Worm (Caenorhabditis elegans) whole organism, young adult: Measurements from ENCODE around the gene brap-2.

Experiments
- C17E4.6 ChIP-seq: fragments of 200-800 bp; sonication (Bioruptor generic); IDR thresholded peaks from 2 replicates; pipeline ENCODE4 v1.3.6; 2022; ENCODE audit warnings: missing genetic modification reagents, missing genetic modification characterization, missing compliant biosample characterization
- D2030.7 ChIP-seq: fragments of 200-800 bp; sonication (Bioruptor generic); IDR thresholded peaks from 2 replicates; pipeline ENCODE4 v1.3.6; 2022; ENCODE audit warnings: missing genetic modification reagents, missing genetic modification characterization, missing compliant biosample characterization
- F10E7.11 ChIP-seq: sonication (generic microtip); optimal IDR thresholded peaks from 2 replicates; lab custom pipeline; 2017; ENCODE audit warnings: mild to moderate bottlenecking, missing genetic modification characterization, moderate library complexity, missing compliant biosample characterization
- F55B11.4 ChIP-seq: sonication (generic microtip); optimal IDR thresholded peaks from 2 replicates; lab custom pipeline; 2016; ENCODE audit warnings: missing compliant biosample characterization, missing genetic modification characterization, borderline replicate concordance; ENCODE audit not compliant: insufficient read depth
- F57A8.1 ChIP-seq: fragments of 200-800 bp; sonication (Bioruptor generic); optimal IDR thresholded peaks from 2 replicates; lab custom pipeline; 2018; ENCODE audit warnings: mild to moderate bottlenecking, missing genetic modification characterization, moderate library complexity, missing compliant biosample characterization
- K11D2.4 ChIP-seq: fragments of 200-800 bp; sonication (Bioruptor generic); IDR thresholded peaks from 2 replicates; pipeline ENCODE4 v1.3.6; 2022; ENCODE audit warnings: missing genetic modification reagents, missing genetic modification characterization, missing compliant biosample characterization
- T26A5.8 ChIP-seq: sonication (generic microtip); optimal IDR thresholded peaks from 2 replicates; lab custom pipeline; 2016; ENCODE audit warnings: missing genetic modification characterization, missing compliant biosample characterization
- Y67H2A.10 ChIP-seq: fragments of 200-800 bp; sonication (Bioruptor generic); conservative IDR thresholded peaks from 2 replicates; pipeline ENCODE4 v1.3.6; 2022; ENCODE audit warnings: missing genetic modification reagents, missing genetic modification characterization, missing compliant biosample characterization
- Y95B8A.8 ChIP-seq: fragments of 200-800 bp; sonication (Bioruptor generic); IDR thresholded peaks from 2 replicates; pipeline ENCODE4 v1.3.6; 2022; ENCODE audit warnings: missing genetic modification reagents, missing genetic modification characterization, missing compliant biosample characterization
- ZK185.1 ChIP-seq: sonication (generic microtip); optimal IDR thresholded peaks from 2 replicates; lab custom pipeline; 2016; ENCODE audit warnings: mild to moderate bottlenecking, missing genetic modification characterization, missing compliant biosample characterization; ENCODE audit not compliant: poor library complexity, severe bottlenecking
- akir-1 ChIP-seq: fragments of 200-800 bp; sonication (Bioruptor generic); optimal IDR thresholded peaks from 2 replicates; lab custom pipeline; 2018; ENCODE audit warnings: mild to moderate bottlenecking, missing genetic modification characterization, moderate library complexity, missing compliant biosample characterization
- ama-1 ChIP-seq, 3 experiments: fragments of 150-350 bp in 1 of 3; sonication (generic microtip) in 2 of 3; optimal IDR thresholded peaks; 2 replicates each; lab custom pipeline; 2014 to 2018; ENCODE audit warnings: missing biosample characterization in 2 of 3, missing genetic modification characterization in 2 of 3, missing genetic modification reagents in 2 of 3
- aptf-2 ChIP-seq: fragments of 200-800 bp; sonication (Bioruptor generic); conservative IDR thresholded peaks from 2 replicates; pipeline ENCODE4 v1.3.6; 2022; ENCODE audit warnings: missing genetic modification reagents, missing genetic modification characterization, missing compliant biosample characterization
- attf-5 ChIP-seq: fragments of 200-800 bp; sonication (Bioruptor generic); optimal IDR thresholded peaks from 2 replicates; lab custom pipeline; 2018; ENCODE audit warnings: mild to moderate bottlenecking, missing genetic modification characterization, missing compliant biosample characterization
- attf-6 ChIP-seq: fragments of 200-800 bp; sonication (Bioruptor generic); IDR thresholded peaks from 2 replicates; pipeline ENCODE4 v1.3.6; 2022; ENCODE audit warnings: missing genetic modification reagents, missing genetic modification characterization, missing compliant biosample characterization
- ccch-3 ChIP-seq: fragments of 200-800 bp; sonication (Bioruptor generic); optimal IDR thresholded peaks from 2 replicates; lab custom pipeline; 2018; ENCODE audit warnings: mild to moderate bottlenecking, missing genetic modification characterization, missing compliant biosample characterization
- ceh-27 ChIP-seq: fragments of 200-800 bp; sonication (Bioruptor generic); optimal IDR thresholded peaks from 2 replicates; lab custom pipeline; 2018; ENCODE audit warnings: mild to moderate bottlenecking, missing genetic modification characterization, moderate library complexity, missing compliant biosample characterization
- ceh-91 ChIP-seq: fragments of 200-800 bp; sonication (Bioruptor generic); IDR thresholded peaks from 2 replicates; pipeline ENCODE4 v1.3.6; 2022; ENCODE audit warnings: missing genetic modification reagents, missing genetic modification characterization, missing compliant biosample characterization
- dpff-1 ChIP-seq: sonication (generic microtip); optimal IDR thresholded peaks from 2 replicates; lab custom pipeline; 2017; ENCODE audit warnings: mild to moderate bottlenecking, missing genetic modification characterization, missing compliant biosample characterization
- efl-1 ChIP-seq: fragments of 150-350 bp; optimal IDR thresholded peaks from 2 replicates; lab custom pipeline; 2014; ENCODE audit warnings: missing biosample characterization, missing genetic modification reagents, missing genetic modification characterization
- hlh-26 ChIP-seq: fragments of 200-800 bp; sonication (Bioruptor generic); conservative IDR thresholded peaks from 2 replicates; pipeline ENCODE4 v1.3.6; 2022; ENCODE audit warnings: missing genetic modification reagents, missing genetic modification characterization, missing compliant biosample characterization
- hrde-1 ChIP-seq: sonication (generic microtip); optimal IDR thresholded peaks from 2 replicates; lab custom pipeline; 2016; ENCODE audit warnings: missing genetic modification characterization, mild to moderate bottlenecking, missing compliant biosample characterization, moderate library complexity, missing genotype, missing genetic modification reagents, borderline replicate concordance
- lag-1 ChIP-seq: fragments of 200-800 bp; sonication (Bioruptor generic); IDR thresholded peaks from 2 replicates; pipeline ENCODE4 v1.3.6; 2022; ENCODE audit warnings: missing genetic modification reagents, missing genetic modification characterization, missing compliant biosample characterization
- let-607 ChIP-seq, 2 experiments: fragments of 200-800 bp in 1 of 2; sonication (Bioruptor generic) in 1 of 2; sonication (generic microtip) in 1 of 2; optimal IDR thresholded peaks; 2 replicates each; lab custom pipeline; 2016 to 2018; ENCODE audit warnings: mild to moderate bottlenecking in 2 of 2, missing compliant biosample characterization in 2 of 2, missing genetic modification characterization in 2 of 2, moderate library complexity in 2 of 2, missing genotype in 1 of 2
- lin-26 ChIP-seq: fragments of 200-800 bp; sonication (Bioruptor generic); IDR thresholded peaks from 2 replicates; pipeline ENCODE4 v1.3.6; 2022; ENCODE audit warnings: missing genetic modification reagents, missing genetic modification characterization, missing compliant biosample characterization
- lin-40 ChIP-seq: sonication (generic microtip); optimal IDR thresholded peaks from 2 replicates; lab custom pipeline; 2016; ENCODE audit warnings: missing genetic modification characterization, mild to moderate bottlenecking, missing compliant biosample characterization, missing genotype, missing genetic modification reagents
- madf-3 ChIP-seq: fragments of 200-800 bp; sonication (Bioruptor generic); IDR thresholded peaks from 2 replicates; pipeline ENCODE4 v1.3.6; 2022; ENCODE audit warnings: missing genetic modification reagents, missing genetic modification characterization, missing compliant biosample characterization
- madf-8 ChIP-seq: fragments of 200-800 bp; sonication (Bioruptor generic); conservative IDR thresholded peaks from 2 replicates; pipeline ENCODE4 v1.3.6; 2022; ENCODE audit warnings: missing genetic modification reagents, missing genetic modification characterization, missing compliant biosample characterization
- nfya-1 ChIP-seq: sonication (generic microtip); optimal IDR thresholded peaks from 2 replicates; lab custom pipeline; 2017; ENCODE audit warnings: antibody characterized with exemption, missing compliant biosample characterization, missing genetic modification characterization, borderline replicate concordance; ENCODE audit not compliant: insufficient read depth
- nhr-120 ChIP-seq: fragments of 200-800 bp; sonication (Bioruptor generic); IDR thresholded peaks from 2 replicates; pipeline ENCODE4 v1.3.6; 2022; ENCODE audit warnings: missing genetic modification characterization, missing compliant biosample characterization
- nhr-80 ChIP-seq: sonication (generic microtip); optimal IDR thresholded peaks from 2 replicates; lab custom pipeline; 2016; ENCODE audit warnings: missing genetic modification characterization, missing compliant biosample characterization
- rcor-1 ChIP-seq: fragments of 200-800 bp; sonication (Bioruptor generic); IDR thresholded peaks from 2 replicates; pipeline ENCODE4 v1.3.6; 2022; ENCODE audit warnings: missing genetic modification reagents, missing genetic modification characterization, missing compliant biosample characterization
- rpc-1 ChIP-seq, 2 experiments: fragments of 150-350 bp in 1 of 2; sonication (generic microtip) in 1 of 2; optimal IDR thresholded peaks; 2 replicates each; lab custom pipeline; 2014 to 2018; ENCODE audit warnings: missing biosample characterization in 1 of 2, missing genetic modification characterization in 1 of 2, missing genetic modification reagents in 1 of 2, missing genotype in 1 of 2
- sdz-38 ChIP-seq: sonication (generic microtip); optimal IDR thresholded peaks from 2 replicates; lab custom pipeline; 2016; ENCODE audit warnings: missing genotype, missing genetic modification characterization, missing compliant biosample characterization
- sea-2 ChIP-seq: fragments of 200-800 bp; sonication (Bioruptor generic); IDR thresholded peaks from 2 replicates; pipeline ENCODE4 v1.3.6; 2022; ENCODE audit warnings: missing genetic modification characterization, missing compliant biosample characterization
- snpc-1.1 ChIP-seq: sonication (generic microtip); optimal IDR thresholded peaks from 2 replicates; lab custom pipeline; 2017; ENCODE audit warnings: missing genetic modification characterization, mild to moderate bottlenecking, missing compliant biosample characterization, antibody characterized with exemption, moderate library complexity, missing genotype, missing genetic modification reagents; ENCODE audit not compliant: insufficient read depth
- snpc-3.4 ChIP-seq: sonication (generic microtip); optimal IDR thresholded peaks from 2 replicates; lab custom pipeline; 2017; ENCODE audit warnings: missing genetic modification characterization, mild to moderate bottlenecking, missing compliant biosample characterization, antibody characterized with exemption, moderate library complexity, missing genotype, missing genetic modification reagents
- tbp1 ChIP-seq: fragments of 200-800 bp; sonication (Bioruptor generic); optimal IDR thresholded peaks from 2 replicates; lab custom pipeline; 2018; ENCODE audit warnings: mild to moderate bottlenecking, missing genetic modification characterization, missing compliant biosample characterization
- tbx-9 ChIP-seq: sonication (generic microtip); optimal IDR thresholded peaks from 2 replicates; lab custom pipeline; 2016; ENCODE audit warnings: borderline replicate concordance, missing genetic modification characterization, inconsistent platforms, missing compliant biosample characterization
- unc-130 ChIP-seq: sonication (generic microtip); optimal IDR thresholded peaks from 2 replicates; lab custom pipeline; 2016; ENCODE audit warnings: missing genetic modification reagents, missing genetic modification characterization, missing compliant biosample characterization
- ztf-26 ChIP-seq: sonication (generic microtip); optimal IDR thresholded peaks from 2 replicates; lab custom pipeline; 2017; ENCODE audit warnings: missing genetic modification characterization, missing compliant biosample characterization
- ztf-28 ChIP-seq: fragments of 200-800 bp; sonication (Bioruptor generic); IDR thresholded peaks from 2 replicates; pipeline ENCODE4 v1.3.6; 2022; ENCODE audit warnings: missing genetic modification reagents, missing genetic modification characterization, missing compliant biosample characterization

Gene brap-2

DNA sequence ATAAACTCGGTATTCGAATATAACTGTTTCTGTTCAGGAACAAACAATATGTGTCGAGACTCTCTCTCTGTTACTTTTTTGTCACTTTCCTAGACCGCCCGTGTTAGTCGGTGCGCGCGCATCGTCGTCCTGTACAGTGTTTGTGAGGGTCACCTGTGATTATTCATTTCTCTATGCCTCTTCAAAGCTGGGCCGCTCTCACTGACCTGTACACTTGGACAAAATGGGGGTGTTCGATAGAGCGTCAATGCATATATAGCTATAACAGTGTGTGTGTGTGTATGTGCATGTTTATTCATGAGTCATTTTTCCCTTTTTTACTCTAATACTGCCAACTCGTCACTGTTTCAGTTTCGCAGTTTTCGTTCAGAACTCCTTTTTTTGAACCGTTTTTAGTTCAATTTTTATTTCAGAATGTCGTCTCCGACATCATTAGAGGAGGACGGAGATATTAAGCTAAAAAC, 13.3 kb downstream of the brap-2 start, which contains the start of gene pkc-3 (continued):
- TF ChIP-seq attf-6 (peak; percentile 45; the same call in 1 of the 2 replicates), snpc-3.4 (peak; percentile 80), snpc-1.1 (no peak), tbx-9 (tag; lab: Kevin White, UChicago) (no peak), F10E7.11 (tag; lab: Kevin White, UChicago) (no peak), K11D2.4 (GFP tag; lab: Robert Waterston, UW) (no peak), madf-3 (GFP tag; lab: Robert Waterston, UW) (peak; percentile 72), ceh-27 (GFP tag; lab: Kevin White, UChicago) (peak; percentile 65), ztf-28 (GFP tag; lab: Robert Waterston, UW) (no peak), rpc-1 (optimal IDR thresholded peaks at IDR 0.05; lab: Kevin White, UChicago) (no peak), rpc-1 (tag; optimal IDR thresholded peaks at IDR 0.05; lab: Kevin White, UChicago) (no peak), madf-8 (GFP tag; lab: Robert Waterston, UW) (no peak), tbp1 (GFP tag; lab: Kevin White, UChicago) (peak; percentile 60), akir-1 (GFP tag; lab: Kevin White, UChicago) (no peak)

DNA sequence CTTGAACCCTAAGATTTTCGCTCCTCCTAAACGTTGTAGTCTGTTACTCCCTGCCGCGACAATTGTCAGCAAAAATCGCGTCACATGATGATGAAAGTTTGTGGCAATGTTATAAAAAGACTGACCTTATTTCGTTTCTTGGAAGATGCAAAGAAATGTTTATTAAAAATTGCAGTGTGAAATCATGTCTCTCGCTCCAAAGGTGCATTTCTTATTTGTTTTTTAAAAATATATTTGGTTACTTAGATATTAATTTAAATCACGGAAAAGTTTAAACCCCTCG, 14.8 kb downstream of the brap-2 start:
- TF ChIP-seq lin-26 (GFP tag; lab: Robert Waterston, UW) (0 out of 2 replicates have a peak, but pooled peaks have one; percentile 29), nhr-80 (peak; percentile 16), let-607 (tag; optimal IDR thresholded peaks at IDR 0.05; lab: Kevin White, UChicago) (peak in 1 of 2 experiments; percentile 5), unc-130 (GFP tag; lab: Kevin White, UChicago) (no peak), ceh-91 (GFP tag; lab: Robert Waterston, UW) (no peak)

DNA sequence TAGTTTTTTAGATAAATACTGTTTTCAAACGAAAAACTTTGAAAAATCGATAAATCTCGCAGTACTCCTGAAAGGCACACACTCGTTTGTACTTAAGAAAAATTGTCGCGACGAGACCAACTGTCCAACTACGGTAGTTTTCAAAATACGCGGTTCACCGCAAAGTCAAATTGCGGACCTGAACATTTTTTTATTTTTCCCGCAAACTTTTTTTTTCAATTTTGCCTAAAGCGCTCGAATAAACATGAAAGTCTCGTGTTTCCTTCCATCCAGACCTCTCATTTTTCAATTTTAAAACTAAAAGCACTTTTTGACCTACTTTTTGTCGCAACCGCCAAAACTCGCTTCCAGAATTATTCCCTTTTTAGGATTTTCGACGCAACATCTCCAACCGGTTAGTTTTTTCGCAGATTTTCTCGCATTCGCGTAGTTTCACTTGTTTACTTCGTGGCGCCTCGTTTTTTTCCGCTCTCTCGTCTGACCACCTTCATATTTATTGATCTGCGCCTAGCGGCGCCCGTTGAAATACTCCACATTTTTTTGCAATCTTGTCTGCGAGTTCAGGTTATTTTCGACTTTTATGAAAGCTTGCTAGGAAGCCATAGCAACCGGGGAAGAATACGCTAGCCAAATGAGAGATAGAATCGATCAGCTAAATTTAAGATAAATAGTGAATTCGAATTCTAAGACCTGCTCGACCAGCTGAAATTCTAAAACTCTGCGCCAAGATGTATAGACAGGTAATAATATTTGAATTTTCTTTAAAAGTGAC, 15.3 kb downstream of the brap-2 start, which contains the start of gene prdx-2:
Gene prdx-2, plus strand, starts transcription at position 729 of the 772 bp plus-strand sequence.
- no peak for TF ChIP-seq tbx-9 (tag; lab: Kevin White, UChicago)
- TF ChIP-seq aptf-2 (GFP tag; lab: Robert Waterston, UW): peak; percentile 37; the same call in 1 of the 2 replicates
- no peak for TF ChIP-seq lin-40 (tag; lab: Kevin White, UChicago)
- 0 out of 2 replicates have a peak, but pooled peaks have one; percentile 4 for TF ChIP-seq ztf-28 (GFP tag; lab: Robert Waterston, UW)
- no peak for TF ChIP-seq hlh-26 (GFP tag; lab: Robert Waterston, UW)
- no peak for TF ChIP-seq ZK185.1
- no peak for TF ChIP-seq ama-1 (optimal IDR thresholded peaks at IDR 0.05; lab: Kevin White, UChicago)
- TF ChIP-seq ama-1 (GFP tag; optimal IDR thresholded peaks at IDR 0.05; lab: Kevin White, UChicago): no peak
- no peak for TF ChIP-seq sdz-38 (tag; lab: Kevin White, UChicago)
- TF ChIP-seq dpff-1: no peak
- TF ChIP-seq attf-6: peak; percentile 68; the same call in 1 of the 2 replicates
- peak; percentile 87 for TF ChIP-seq efl-1 (GFP tag; lab: Kevin White, UChicago)
- TF ChIP-seq nhr-120 (GFP tag; lab: Robert Waterston, UW): no peak
- TF ChIP-seq F55B11.4: no peak
- no peak for TF ChIP-seq F57A8.1 (GFP tag; lab: Kevin White, UChicago)
- TF ChIP-seq Y95B8A.8: peak; percentile 67; the same call in 1 of the 2 replicates
- TF ChIP-seq C17E4.6: peak; percentile 75
- TF ChIP-seq unc-130 (GFP tag; lab: Kevin White, UChicago): peak; percentile 37
- peak; percentile 67 for TF ChIP-seq rcor-1 (GFP tag; lab: Robert Waterston, UW)
- no peak for TF ChIP-seq hrde-1 (tag; lab: Kevin White, UChicago)
- no peak for TF ChIP-seq sea-2
- no peak for TF ChIP-seq T26A5.8 (tag; lab: Kevin White, UChicago)
- no peak for TF ChIP-seq Y67H2A.10 (GFP tag; lab: Robert Waterston, UW)
- no peak for TF ChIP-seq ccch-3 (GFP tag; lab: Kevin White, UChicago)
- TF ChIP-seq nfya-1 (tag; lab: Kevin White, UChicago): no peak
- no peak for TF ChIP-seq ztf-26
- TF ChIP-seq attf-5 (GFP tag; lab: Kevin White, UChicago): no peak
- no peak for TF ChIP-seq lag-1
- TF ChIP-seq D2030.7 (GFP tag; lab: Robert Waterston, UW): peak; percentile 89
